Fruit fly (Drosophila melanogaster) whole organism: ENCODE results near the gene CG10469.

Source experiments
- Dll ChIP-seq: fragments of >200 bp; optimal IDR thresholded peaks from 2 replicates; lab custom pipeline; 2017
- psq ChIP-seq: fragments of >200 bp; optimal IDR thresholded peaks from 2 replicates; lab custom pipeline; 2017
- usp ChIP-seq: fragments of >200 bp; optimal IDR thresholded peaks from 2 replicates; lab custom pipeline; 2017; ENCODE audit warnings: missing biosample characterization, missing genetic modification characterization, mixed read lengths

DNA sequence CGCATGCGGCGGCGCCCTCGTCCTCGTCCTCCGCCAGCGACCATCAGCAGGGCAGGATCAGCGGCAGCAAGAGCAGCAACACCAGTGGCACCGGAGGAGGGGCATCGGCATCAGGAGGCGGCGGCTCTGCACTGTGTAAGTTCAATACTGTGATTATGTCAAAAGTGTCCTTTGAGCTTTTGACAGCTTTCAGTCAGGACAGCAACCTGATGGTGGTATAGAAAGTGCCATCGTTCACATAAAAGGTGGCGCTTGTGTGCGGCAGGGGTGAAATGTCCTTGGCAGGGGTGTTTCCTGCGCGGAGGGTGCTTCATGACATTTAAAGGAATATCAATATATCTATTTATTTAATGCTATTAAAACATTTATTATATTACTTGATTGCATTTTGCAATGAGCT, 10.5 kb upstream of the CG10469 start:
- TF ChIP-seq Dll (no peak), psq (lab: Kevin White, UChicago) (no peak), usp (no peak)
